Worm (Caenorhabditis elegans) whole organism, young adult: ENCODE data around the gene srw-139.

Experiments
- F23B12.7 ChIP-seq: sonication (generic microtip); optimal IDR thresholded peaks from 2 replicates; lab custom pipeline; 2017; ENCODE audit warnings: missing genetic modification characterization, mild to moderate bottlenecking, missing compliant biosample characterization, antibody characterized with exemption, moderate library complexity; ENCODE audit not compliant: insufficient read depth
- F55B11.4 ChIP-seq: sonication (generic microtip); optimal IDR thresholded peaks from 2 replicates; lab custom pipeline; 2016; ENCODE audit warnings: missing compliant biosample characterization, missing genetic modification characterization, borderline replicate concordance; ENCODE audit not compliant: insufficient read depth
- Y53F4B.3 ChIP-seq: fragments of 200-800 bp; sonication (Bioruptor generic); IDR thresholded peaks from 2 replicates; pipeline ENCODE4 v1.3.6; 2022; ENCODE audit warnings: missing genetic modification reagents, missing genetic modification characterization, missing compliant biosample characterization
- attf-3 ChIP-seq: fragments of 200-800 bp; sonication (Bioruptor generic); conservative IDR thresholded peaks from 2 replicates; pipeline ENCODE4 v1.3.6; 2022; ENCODE audit warnings: missing genetic modification reagents, missing genetic modification characterization, missing compliant biosample characterization
- efl-1 ChIP-seq: fragments of 150-350 bp; optimal IDR thresholded peaks from 2 replicates; lab custom pipeline; 2014; ENCODE audit warnings: missing biosample characterization, missing genetic modification reagents, missing genetic modification characterization
- ets-4 ChIP-seq: fragments of 200-800 bp; sonication (Bioruptor generic); optimal IDR thresholded peaks from 2 replicates; lab custom pipeline; 2018; ENCODE audit warnings: mild to moderate bottlenecking, missing genetic modification characterization, missing compliant biosample characterization
- hrde-1 ChIP-seq: sonication (generic microtip); optimal IDR thresholded peaks from 2 replicates; lab custom pipeline; 2016; ENCODE audit warnings: missing genetic modification characterization, mild to moderate bottlenecking, missing compliant biosample characterization, moderate library complexity, missing genotype, missing genetic modification reagents, borderline replicate concordance
- lag-1 ChIP-seq: fragments of 200-800 bp; sonication (Bioruptor generic); IDR thresholded peaks from 2 replicates; pipeline ENCODE4 v1.3.6; 2022; ENCODE audit warnings: missing genetic modification reagents, missing genetic modification characterization, missing compliant biosample characterization
- mel-28 ChIP-seq: sonication (generic microtip); optimal IDR thresholded peaks from 2 replicates; lab custom pipeline; 2016; ENCODE audit warnings: borderline replicate concordance, mild to moderate bottlenecking, missing genetic modification characterization, missing compliant biosample characterization
- rcor-1 ChIP-seq: fragments of 200-800 bp; sonication (Bioruptor generic); IDR thresholded peaks from 2 replicates; pipeline ENCODE4 v1.3.6; 2022; ENCODE audit warnings: missing genetic modification reagents, missing genetic modification characterization, missing compliant biosample characterization
- repo-1 ChIP-seq: sonication (generic microtip); optimal IDR thresholded peaks from 2 replicates; lab custom pipeline; 2017; ENCODE audit warnings: mild to moderate bottlenecking, missing genetic modification characterization, missing compliant biosample characterization
- snpc-4 ChIP-seq, 5 experiments: fragments of 150-350 bp in 1 of 5; sonication (generic microtip) in 4 of 5; optimal IDR thresholded peaks; 2 replicates each; lab custom pipeline; 2014 to 2018; ENCODE audit warnings: missing genetic modification characterization in 5 of 5, missing biosample characterization in 3 of 5, antibody characterized with exemption in 2 of 5, mild to moderate bottlenecking in 2 of 5, missing compliant biosample characterization in 2 of 5, missing genotype in 2 of 5, moderate library complexity in 2 of 5, missing genetic modification reagents in 1 of 5
- unc-130 ChIP-seq: sonication (generic microtip); optimal IDR thresholded peaks from 2 replicates; lab custom pipeline; 2016; ENCODE audit warnings: missing genetic modification reagents, missing genetic modification characterization, missing compliant biosample characterization
- ztf-26 ChIP-seq: sonication (generic microtip); optimal IDR thresholded peaks from 2 replicates; lab custom pipeline; 2017; ENCODE audit warnings: missing genetic modification characterization, missing compliant biosample characterization

- no peak for TF ChIP-seq ztf-26 (tag; lab: Kevin White, UChicago)
- no peak for TF ChIP-seq F55B11.4 (tag; lab: Kevin White, UChicago)
- no peak for TF ChIP-seq unc-130 (GFP tag; lab: Kevin White, UChicago)
- no peak for TF ChIP-seq attf-3
- TF ChIP-seq rcor-1 (GFP tag; lab: Robert Waterston, UW): no peak
- no peak for TF ChIP-seq lag-1 (GFP tag; lab: Robert Waterston, UW)
- TF ChIP-seq F23B12.7: no peak
- TF ChIP-seq mel-28 (tag; lab: Kevin White, UChicago): no peak
- no peak for TF ChIP-seq hrde-1 (tag; lab: Kevin White, UChicago)
- TF ChIP-seq snpc-4 (GFP tag; optimal IDR thresholded peaks at IDR 0.05; lab: Kevin White, UChicago): no peak
- no peak for TF ChIP-seq snpc-4 (tag; optimal IDR thresholded peaks at IDR 0.05; lab: Kevin White, UChicago)
- no peak for TF ChIP-seq ets-4
- no peak for TF ChIP-seq repo-1
- TF ChIP-seq efl-1 (GFP tag; lab: Kevin White, UChicago): no peak
- TF ChIP-seq Y53F4B.3 (GFP tag; lab: Robert Waterston, UW): no peak
These were observed 46.7 kb downstream of the srw-139 start, which contains the start of gene srw-141 for ce11 chrV:2938497-2938896.
